Worm (Caenorhabditis elegans) whole organism, early embryonic: ENCODE measurements around the gene R04B3.1.

ENCODE experiments used
- B0310.2 ChIP-seq: sonication (generic microtip); optimal IDR thresholded peaks from 2 replicates; lab custom pipeline; 2016; ENCODE audit warnings: mild to moderate bottlenecking, missing genetic modification characterization, missing compliant biosample characterization
- F13C5.2 ChIP-seq: sonication (generic microtip); optimal IDR thresholded peaks from 2 replicates; lab custom pipeline; 2017; ENCODE audit warnings: mild to moderate bottlenecking, missing genetic modification characterization, inconsistent platforms, missing compliant biosample characterization
- aly-1 ChIP-seq: sonication (generic microtip); optimal IDR thresholded peaks from 2 replicates; lab custom pipeline; 2016; ENCODE audit warnings: missing genetic modification characterization, missing compliant biosample characterization
- ama-1 ChIP-seq: fragments of 150-350 bp; optimal IDR thresholded peaks from 2 replicates; lab custom pipeline; 2014
- ceh-13 ChIP-seq: fragments of 200-800 bp; sonication (Bioruptor generic); optimal IDR thresholded peaks from 2 replicates; lab custom pipeline; 2018; ENCODE audit warnings: mild to moderate bottlenecking, missing genetic modification characterization, missing compliant biosample characterization
- ceh-36 ChIP-seq: sonication (generic microtip); optimal IDR thresholded peaks from 2 replicates; lab custom pipeline; 2016; ENCODE audit warnings: missing genetic modification characterization, inconsistent platforms, missing compliant biosample characterization
- ets-7 ChIP-seq: sonication (generic microtip); optimal IDR thresholded peaks from 2 replicates; lab custom pipeline; 2016; ENCODE audit warnings: missing genotype, missing genetic modification characterization, missing compliant biosample characterization
- flt-1 ChIP-seq: fragments of 200-800 bp; sonication (Bioruptor generic); IDR thresholded peaks from 2 replicates; pipeline ENCODE4 v1.3.6; 2022; ENCODE audit warnings: missing genetic modification characterization, missing compliant biosample characterization
- hmbx-1 ChIP-seq: sonication (generic microtip); optimal IDR thresholded peaks from 2 replicates; lab custom pipeline; 2016; ENCODE audit warnings: mild to moderate bottlenecking, missing genetic modification characterization, missing compliant biosample characterization
- hmg-4 ChIP-seq: fragments of 200-800 bp; sonication (Bioruptor generic); optimal IDR thresholded peaks from 2 replicates; lab custom pipeline; 2018; ENCODE audit warnings: mild to moderate bottlenecking, missing genetic modification characterization, missing compliant biosample characterization
- hnd-1 ChIP-seq: sonication (generic microtip); optimal IDR thresholded peaks from 2 replicates; lab custom pipeline; 2016; ENCODE audit warnings: missing genetic modification characterization, missing compliant biosample characterization
- pes-1 ChIP-seq: fragments of 200-800 bp; sonication (Bioruptor generic); IDR thresholded peaks from 2 replicates; pipeline ENCODE4 v1.3.6; 2022; ENCODE audit warnings: missing genetic modification reagents, missing genetic modification characterization, missing compliant biosample characterization
- scrt-1 ChIP-seq: fragments of 200-800 bp; sonication (Bioruptor generic); IDR thresholded peaks from 2 replicates; pipeline ENCODE4 v1.3.6; 2022; ENCODE audit warnings: missing genetic modification characterization, missing compliant biosample characterization
- sea-1 ChIP-seq: fragments of 200-800 bp; sonication (Bioruptor generic); conservative IDR thresholded peaks from 2 replicates; pipeline ENCODE4 v1.3.6; 2022; ENCODE audit warnings: missing genetic modification characterization, missing compliant biosample characterization
- tbx-11 ChIP-seq: fragments of 200-800 bp; sonication (Bioruptor generic); IDR thresholded peaks from 2 replicates; pipeline ENCODE4 v1.3.6; 2022; ENCODE audit warnings: missing genetic modification characterization, missing compliant biosample characterization
- tbx-37 ChIP-seq: fragments of 200-800 bp; sonication (Bioruptor generic); conservative IDR thresholded peaks from 2 replicates; pipeline ENCODE4 v1.3.6; 2022; ENCODE audit warnings: missing genetic modification reagents, missing genetic modification characterization, missing compliant biosample characterization
- tra-4 ChIP-seq: sonication (generic microtip); optimal IDR thresholded peaks from 2 replicates; lab custom pipeline; 2017; ENCODE audit warnings: missing genetic modification characterization, missing compliant biosample characterization

The R04B3.1 gene

DNA sequence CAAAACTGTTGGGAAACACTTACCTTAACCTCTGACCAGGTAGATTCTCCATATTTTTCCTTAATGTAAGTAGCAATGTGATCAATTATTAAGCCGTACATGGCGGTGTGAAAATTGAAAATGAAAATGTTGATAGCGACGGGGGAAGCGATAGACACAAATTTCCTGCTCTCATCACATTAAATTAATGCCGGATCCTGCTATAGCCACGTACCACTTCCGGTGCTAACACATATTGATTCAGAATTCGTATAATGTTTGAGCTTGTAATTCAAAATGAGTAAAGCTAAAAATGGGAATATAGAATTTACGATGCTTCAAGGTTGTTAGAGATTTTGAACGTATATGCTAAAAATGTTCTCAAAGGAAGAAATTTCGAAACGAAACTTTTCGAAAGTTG, 43.8 kb downstream of the R04B3.1 start, which contains the start of gene gcy-31:
Gene gcy-31, minus strand, starts transcription at position 101 of the 400 bp plus-strand sequence.
- TF ChIP-seq ceh-36 (tag; lab: Kevin White, UChicago) = no peak
- no peak for TF ChIP-seq hmg-4 (GFP tag; lab: Kevin White, UChicago)
- TF ChIP-seq sea-1 (GFP tag; lab: Robert Waterston, UW) = no peak
- no peak for TF ChIP-seq flt-1 (GFP tag; lab: Robert Waterston, UW)
- no peak for TF ChIP-seq ama-1 (lab: Kevin White, UChicago)
- TF ChIP-seq ceh-13 (GFP tag; lab: Kevin White, UChicago) = no peak
- TF ChIP-seq tra-4 = no peak
- TF ChIP-seq F13C5.2 (tag; lab: Kevin White, UChicago) = no peak
- no peak for TF ChIP-seq ets-7 (tag; lab: Kevin White, UChicago)
- TF ChIP-seq scrt-1 (GFP tag; lab: Robert Waterston, UW) = no peak
- TF ChIP-seq tbx-37 (GFP tag; lab: Robert Waterston, UW) = no peak
- TF ChIP-seq hnd-1 (tag; lab: Kevin White, UChicago) = no peak
- TF ChIP-seq hmbx-1 (tag; lab: Kevin White, UChicago) = no peak
- no peak for TF ChIP-seq tbx-11 (GFP tag; lab: Robert Waterston, UW)
- no peak for TF ChIP-seq aly-1 (tag; lab: Kevin White, UChicago)

DNA sequence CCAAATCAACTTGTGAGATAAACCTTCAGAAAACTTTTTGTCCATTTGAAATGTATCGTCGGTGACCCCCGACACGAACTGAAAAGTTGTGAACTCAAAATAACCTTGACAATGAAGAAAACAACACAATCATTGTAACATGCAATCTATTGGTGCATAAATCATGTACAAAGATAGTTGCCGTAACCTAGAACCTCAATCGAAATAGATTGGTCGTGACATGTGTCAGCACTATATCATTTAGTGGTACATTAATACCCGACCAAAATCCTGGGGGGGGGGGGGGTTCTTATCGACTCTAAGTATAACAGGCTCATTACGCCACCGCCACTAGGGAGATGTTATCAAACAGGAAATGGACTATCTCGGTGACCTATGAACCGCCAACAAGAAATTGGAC, 44.3 kb downstream of the R04B3.1 start:
- TF ChIP-seq ets-7 (tag; lab: Kevin White, UChicago) = no peak
- TF ChIP-seq scrt-1 (GFP tag; lab: Robert Waterston, UW) = no peak
- TF ChIP-seq tra-4 = no peak
- no peak for TF ChIP-seq F13C5.2 (tag; lab: Kevin White, UChicago)
- no peak for TF ChIP-seq flt-1 (GFP tag; lab: Robert Waterston, UW)
- TF ChIP-seq B0310.2 (tag; lab: Kevin White, UChicago) = no peak
- TF ChIP-seq tbx-11 (GFP tag; lab: Robert Waterston, UW) = no peak
- no peak for TF ChIP-seq hmbx-1 (tag; lab: Kevin White, UChicago)
- no peak for TF ChIP-seq tbx-37 (GFP tag; lab: Robert Waterston, UW)
- no peak for TF ChIP-seq sea-1 (GFP tag; lab: Robert Waterston, UW)
- no peak for TF ChIP-seq hmg-4 (GFP tag; lab: Kevin White, UChicago)
- TF ChIP-seq ceh-13 (GFP tag; lab: Kevin White, UChicago) = no peak
- TF ChIP-seq hnd-1 (tag; lab: Kevin White, UChicago) = no peak
- no peak for TF ChIP-seq ama-1 (lab: Kevin White, UChicago)
- no peak for TF ChIP-seq pes-1 (GFP tag; lab: Robert Waterston, UW)
- no peak for TF ChIP-seq aly-1 (tag; lab: Kevin White, UChicago)

DNA sequence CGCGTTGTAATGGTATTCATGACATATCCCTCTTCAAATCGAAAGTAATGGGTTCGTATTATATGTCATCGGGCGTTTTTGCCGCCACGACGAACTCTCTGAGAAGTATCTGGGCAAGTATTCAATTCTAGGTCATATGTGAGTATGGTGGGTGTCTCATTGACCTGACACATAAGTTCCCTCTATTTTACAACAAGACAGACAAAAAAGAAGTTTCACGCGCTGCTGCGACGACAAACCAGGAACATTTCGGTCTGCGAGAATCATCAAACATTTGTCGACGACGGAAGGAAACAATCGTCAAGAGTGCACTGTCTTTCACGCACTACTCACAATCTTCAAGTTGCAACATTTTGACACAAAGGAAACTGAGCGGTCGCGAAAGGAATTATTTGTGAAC, 45.9 kb downstream of the R04B3.1 start:
- TF ChIP-seq scrt-1 (GFP tag; lab: Robert Waterston, UW) = no peak
- TF ChIP-seq ceh-36 (tag; lab: Kevin White, UChicago) = no peak
- no peak for TF ChIP-seq hmbx-1 (tag; lab: Kevin White, UChicago)
- TF ChIP-seq hmg-4 (GFP tag; lab: Kevin White, UChicago) = no peak
- TF ChIP-seq flt-1 (GFP tag; lab: Robert Waterston, UW) = no peak
- no peak for TF ChIP-seq pes-1 (GFP tag; lab: Robert Waterston, UW)
- TF ChIP-seq sea-1 (GFP tag; lab: Robert Waterston, UW) = no peak
- TF ChIP-seq hnd-1 (tag; lab: Kevin White, UChicago) = no peak
- TF ChIP-seq tbx-37 (GFP tag; lab: Robert Waterston, UW) = no peak
- TF ChIP-seq tra-4 = no peak
- TF ChIP-seq tbx-11 (GFP tag; lab: Robert Waterston, UW) = no peak
- no peak for TF ChIP-seq ceh-13 (GFP tag; lab: Kevin White, UChicago)
- TF ChIP-seq ets-7 (tag; lab: Kevin White, UChicago) = no peak
- TF ChIP-seq B0310.2 (tag; lab: Kevin White, UChicago) = no peak
- TF ChIP-seq aly-1 (tag; lab: Kevin White, UChicago) = no peak
- TF ChIP-seq F13C5.2 (tag; lab: Kevin White, UChicago) = no peak
- no peak for TF ChIP-seq ama-1 (lab: Kevin White, UChicago)

DNA sequence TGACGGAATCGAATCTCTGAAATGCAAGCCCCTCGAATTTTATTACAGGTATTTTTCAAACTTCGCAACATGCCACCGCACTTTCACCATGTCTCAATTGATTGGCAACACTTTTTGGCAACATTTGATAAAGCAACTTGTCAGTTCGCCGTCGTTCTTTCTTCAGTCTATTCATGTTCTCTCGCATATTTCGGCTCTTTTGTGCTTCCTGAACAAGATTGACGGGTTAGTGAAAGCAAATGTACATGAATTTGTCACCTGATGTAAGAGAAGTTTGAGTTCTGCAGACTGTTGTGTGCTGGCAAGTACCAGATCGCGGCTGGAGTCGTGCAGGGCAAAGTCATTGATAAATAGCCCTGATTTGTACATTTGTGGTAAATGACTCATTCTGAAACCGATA, 49.1 kb downstream of the R04B3.1 start:
- no peak for TF ChIP-seq F13C5.2 (tag; lab: Kevin White, UChicago)
- no peak for TF ChIP-seq sea-1 (GFP tag; lab: Robert Waterston, UW)
- no peak for TF ChIP-seq aly-1 (tag; lab: Kevin White, UChicago)
- no peak for TF ChIP-seq B0310.2 (tag; lab: Kevin White, UChicago)
- TF ChIP-seq pes-1 (GFP tag; lab: Robert Waterston, UW) = no peak
- TF ChIP-seq tbx-11 (GFP tag; lab: Robert Waterston, UW) = no peak
- no peak for TF ChIP-seq flt-1 (GFP tag; lab: Robert Waterston, UW)
- TF ChIP-seq ama-1 (lab: Kevin White, UChicago) = no peak
- TF ChIP-seq hmg-4 (GFP tag; lab: Kevin White, UChicago) = no peak
- TF ChIP-seq hmbx-1 (tag; lab: Kevin White, UChicago) = no peak
- no peak for TF ChIP-seq tra-4
- TF ChIP-seq ceh-13 (GFP tag; lab: Kevin White, UChicago) = no peak
- TF ChIP-seq scrt-1 (GFP tag; lab: Robert Waterston, UW) = no peak

DNA sequence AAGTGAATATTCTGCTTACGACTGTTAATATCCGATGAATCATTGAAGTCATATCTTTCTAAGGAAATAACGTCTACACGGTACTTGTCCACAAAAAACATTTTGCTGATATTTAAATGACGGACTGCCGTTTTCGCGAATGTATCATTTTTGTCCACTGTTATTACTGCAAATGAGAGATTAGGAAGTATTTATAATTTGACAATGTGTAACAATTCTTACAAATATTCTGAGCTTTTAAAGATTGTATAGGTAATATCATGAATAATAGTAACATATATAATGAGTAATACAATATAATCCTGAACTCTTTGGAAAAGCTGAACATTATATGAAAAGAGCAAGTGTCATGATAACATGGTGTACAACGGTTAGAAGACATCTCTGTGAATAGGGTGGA, 51.4 kb downstream of the R04B3.1 start, which contains the start of gene glr-7:
Gene glr-7, minus strand, starts transcription at position 101 of the 400 bp plus-strand sequence.
- TF ChIP-seq sea-1 (GFP tag; lab: Robert Waterston, UW) (no peak), pes-1 (GFP tag; lab: Robert Waterston, UW) (no peak), ama-1 (lab: Kevin White, UChicago) (no peak), ceh-36 (tag; lab: Kevin White, UChicago) (no peak), flt-1 (GFP tag; lab: Robert Waterston, UW) (no peak), tra-4 (no peak), aly-1 (tag; lab: Kevin White, UChicago) (no peak), hnd-1 (tag; lab: Kevin White, UChicago) (no peak), hmg-4 (GFP tag; lab: Kevin White, UChicago) (no peak)
